Worm (Caenorhabditis elegans): ENCODE results near the gene F42A10.7.

The F42A10.7 gene

ce11 chrIII:6178586-6178985 lies at the start of gene F42A10.7:
TSS of gene F42A10.7 (minus strand) at chrIII:6178686.
- TF ChIP-seq scrt-1 (GFP tag; IDR thresholded peaks at IDR 0.05) (no peak), ceh-13 (GFP tag; optimal IDR thresholded peaks at IDR 0.05) (no peak), pes-1 (GFP tag; IDR thresholded peaks at IDR 0.05) (no peak), hmbx-1 (tag; optimal IDR thresholded peaks at IDR 0.05) (no peak), aly-1 (tag; optimal IDR thresholded peaks at IDR 0.05) (no peak), hmg-4 (GFP tag; optimal IDR thresholded peaks at IDR 0.05) (no peak), F13C5.2 (tag; optimal IDR thresholded peaks at IDR 0.05) (no peak), tbx-37 (GFP tag; conservative IDR thresholded peaks at IDR 0.05) (no peak), ets-7 (tag; optimal IDR thresholded peaks at IDR 0.05) (no peak), tbx-11 (GFP tag; IDR thresholded peaks at IDR 0.05) (no peak), sea-1 (GFP tag; conservative IDR thresholded peaks at IDR 0.05) (no peak), flt-1 (GFP tag; IDR thresholded peaks at IDR 0.05) (no peak), hnd-1 (tag; optimal IDR thresholded peaks at IDR 0.05) (no peak), tra-4 (tag; optimal IDR thresholded peaks at IDR 0.05) (no peak), B0310.2 (tag; optimal IDR thresholded peaks at IDR 0.05) (no peak)

- TF ChIP-seq ets-7 (tag; optimal IDR thresholded peaks at IDR 0.05) (no peak), scrt-1 (GFP tag; IDR thresholded peaks at IDR 0.05) (no peak), F13C5.2 (tag; optimal IDR thresholded peaks at IDR 0.05) (no peak), aly-1 (tag; optimal IDR thresholded peaks at IDR 0.05) (no peak), tra-4 (tag; optimal IDR thresholded peaks at IDR 0.05) (no peak), hnd-1 (tag; optimal IDR thresholded peaks at IDR 0.05) (no peak), ceh-36 (tag; optimal IDR thresholded peaks at IDR 0.05) (no peak), ama-1 (optimal IDR thresholded peaks at IDR 0.05) (no peak), tbx-11 (GFP tag; IDR thresholded peaks at IDR 0.05) (no peak), sea-1 (GFP tag; conservative IDR thresholded peaks at IDR 0.05) (no peak), tbx-37 (GFP tag; conservative IDR thresholded peaks at IDR 0.05) (no peak), flt-1 (GFP tag; IDR thresholded peaks at IDR 0.05) (no peak), hmg-4 (GFP tag; optimal IDR thresholded peaks at IDR 0.05) (no peak), B0310.2 (tag; optimal IDR thresholded peaks at IDR 0.05) (no peak), hmbx-1 (tag; optimal IDR thresholded peaks at IDR 0.05) (no peak), ceh-13 (GFP tag; optimal IDR thresholded peaks at IDR 0.05) (no peak), pes-1 (GFP tag; IDR thresholded peaks at IDR 0.05) (no peak)
Measured at ce11 chrIII:6221403-6221802, 42.9 kb upstream of the F42A10.7 start.

- TF ChIP-seq flt-1 (GFP tag; IDR thresholded peaks at IDR 0.05), result no peak
- no peak for TF ChIP-seq aly-1 (tag; optimal IDR thresholded peaks at IDR 0.05)
- TF ChIP-seq ceh-36 (tag; optimal IDR thresholded peaks at IDR 0.05), result no peak
- no peak for TF ChIP-seq ceh-13 (GFP tag; optimal IDR thresholded peaks at IDR 0.05)
- no peak for TF ChIP-seq ama-1 (optimal IDR thresholded peaks at IDR 0.05)
- TF ChIP-seq ets-7 (tag; optimal IDR thresholded peaks at IDR 0.05), result no peak
Measured at ce11 chrIII:6216833-6217466, 38.5 kb upstream of the F42A10.7 start, which contains the start of gene hot-4. TSS of gene hot-4 (plus strand) at chrIII:6217416.

ce11 chrIII:6215943-6216342 lies 37.5 kb upstream of the F42A10.7 start:
- TF ChIP-seq tra-4 (tag; optimal IDR thresholded peaks at IDR 0.05) (no peak), tbx-37 (GFP tag; conservative IDR thresholded peaks at IDR 0.05) (no peak), scrt-1 (GFP tag; IDR thresholded peaks at IDR 0.05) (no peak), tbx-11 (GFP tag; IDR thresholded peaks at IDR 0.05) (no peak), hnd-1 (tag; optimal IDR thresholded peaks at IDR 0.05) (no peak), flt-1 (GFP tag; IDR thresholded peaks at IDR 0.05) (no peak), sea-1 (GFP tag; conservative IDR thresholded peaks at IDR 0.05) (no peak)

- TF ChIP-seq hmg-4 (GFP tag; optimal IDR thresholded peaks at IDR 0.05) (no peak), hmbx-1 (tag; optimal IDR thresholded peaks at IDR 0.05) (no peak), aly-1 (tag; optimal IDR thresholded peaks at IDR 0.05) (no peak), pes-1 (GFP tag; IDR thresholded peaks at IDR 0.05) (no peak), flt-1 (GFP tag; IDR thresholded peaks at IDR 0.05) (no peak), ceh-13 (GFP tag; optimal IDR thresholded peaks at IDR 0.05) (no peak), tbx-11 (GFP tag; IDR thresholded peaks at IDR 0.05) (no peak)
Measured at ce11 chrIII:6215476-6215875, 37.0 kb upstream of the F42A10.7 start, which contains the start of gene C23G10.11. TSS of gene C23G10.11 (minus strand) at chrIII:6215576.

ce11 chrIII:6213915-6214314 lies 35.4 kb upstream of the F42A10.7 start, which contains the start of gene C23G10.10:
TSS of gene C23G10.10 (minus strand) at chrIII:6214015.
- TF ChIP-seq scrt-1 (GFP tag; IDR thresholded peaks at IDR 0.05) (no peak), aly-1 (tag; optimal IDR thresholded peaks at IDR 0.05) (no peak)

- TF ChIP-seq hmbx-1 (tag; optimal IDR thresholded peaks at IDR 0.05) (no peak), hnd-1 (tag; optimal IDR thresholded peaks at IDR 0.05) (no peak), ceh-36 (tag; optimal IDR thresholded peaks at IDR 0.05) (no peak), B0310.2 (tag; optimal IDR thresholded peaks at IDR 0.05) (no peak), scrt-1 (GFP tag; IDR thresholded peaks at IDR 0.05) (no peak), F13C5.2 (tag; optimal IDR thresholded peaks at IDR 0.05) (no peak), tbx-37 (GFP tag; conservative IDR thresholded peaks at IDR 0.05) (no peak), ceh-13 (GFP tag; optimal IDR thresholded peaks at IDR 0.05) (no peak), hmg-4 (GFP tag; optimal IDR thresholded peaks at IDR 0.05) (no peak), ets-7 (tag; optimal IDR thresholded peaks at IDR 0.05) (no peak), tbx-11 (GFP tag; IDR thresholded peaks at IDR 0.05) (no peak), aly-1 (tag; optimal IDR thresholded peaks at IDR 0.05) (no peak), flt-1 (GFP tag; IDR thresholded peaks at IDR 0.05) (no peak), pes-1 (GFP tag; IDR thresholded peaks at IDR 0.05) (no peak), ama-1 (optimal IDR thresholded peaks at IDR 0.05) (no peak), tra-4 (tag; optimal IDR thresholded peaks at IDR 0.05) (no peak), sea-1 (GFP tag; conservative IDR thresholded peaks at IDR 0.05) (no peak)
Measured at ce11 chrIII:6210215-6210822, 31.8 kb upstream of the F42A10.7 start.
